Fruit fly (Drosophila melanogaster) whole organism, prepupa: ENCODE data around the gene slam.

ENCODE experiments used
- Blimp-1 ChIP-seq: fragments of 200-800 bp; sonication (Bioruptor generic); optimal IDR thresholded peaks from 3 replicates; lab custom pipeline; 2017; ENCODE audit warnings: missing biosample characterization, missing genetic modification characterization, mild to moderate bottlenecking, moderate library complexity, missing genetic modification reagents
- CG10631 ChIP-seq: fragments of 200-800 bp; sonication (Bioruptor generic); optimal IDR thresholded peaks from 2 replicates; lab custom pipeline; 2016; ENCODE audit warnings: missing biosample characterization, missing genetic modification characterization
- CG11762 ChIP-seq: fragments of 200-800 bp; sonication (Bioruptor generic); optimal IDR thresholded peaks from 3 replicates; lab custom pipeline; 2016; ENCODE audit warnings: missing biosample characterization, missing genetic modification characterization; ENCODE audit not compliant: insufficient read depth
- CG11902 ChIP-seq: fragments of 200-800 bp; sonication (Bioruptor generic); optimal IDR thresholded peaks from 3 replicates; lab custom pipeline; 2016; ENCODE audit warnings: missing biosample characterization, missing genetic modification characterization
- CG1621 ChIP-seq: fragments of 200-800 bp; sonication (Bioruptor generic); optimal IDR thresholded peaks from 3 replicates; lab custom pipeline; 2018; ENCODE audit warnings: missing biosample characterization, mild to moderate bottlenecking, missing genetic modification characterization
- CG31627 ChIP-seq: fragments of 200-800 bp; sonication (Bioruptor generic); optimal IDR thresholded peaks from 3 replicates; lab custom pipeline; 2016; ENCODE audit warnings: missing biosample characterization, missing genetic modification characterization
- CG32006 ChIP-seq: fragments of 200-800 bp; sonication (Bioruptor generic); optimal IDR thresholded peaks from 3 replicates; lab custom pipeline; 2017; ENCODE audit warnings: missing biosample characterization, mild to moderate bottlenecking, missing genetic modification characterization
- CG34406 ChIP-seq: fragments of 200-800 bp; sonication (Bioruptor generic); optimal IDR thresholded peaks from 3 replicates; lab custom pipeline; 2016; ENCODE audit warnings: missing biosample characterization, missing genetic modification characterization
- CG3919 ChIP-seq: fragments of 200-800 bp; sonication (Bioruptor generic); optimal IDR thresholded peaks from 3 replicates; lab custom pipeline; 2016; ENCODE audit warnings: missing biosample characterization, missing genetic modification characterization
- CG4318 ChIP-seq: fragments of 200-800 bp; sonication (Bioruptor generic); optimal IDR thresholded peaks from 3 replicates; lab custom pipeline; 2017; ENCODE audit warnings: missing biosample characterization, mild to moderate bottlenecking, missing genetic modification characterization
- CG6808 ChIP-seq: fragments of 200-800 bp; sonication (Bioruptor generic); optimal IDR thresholded peaks from 3 replicates; lab custom pipeline; 2017; ENCODE audit warnings: missing biosample characterization, missing genetic modification characterization, mild to moderate bottlenecking, moderate library complexity, missing genetic modification reagents
- CG8119 ChIP-seq: fragments of 200-800 bp; sonication (Bioruptor generic); IDR thresholded peaks from 3 replicates; pipeline ENCODE4 v1.3.6; 2022; ENCODE audit warnings: missing biosample characterization, missing genetic modification characterization
- CG8319 ChIP-seq: fragments of 200-800 bp; sonication (Bioruptor generic); optimal IDR thresholded peaks from 3 replicates; lab custom pipeline; 2016; ENCODE audit warnings: missing biosample characterization, missing genetic modification characterization
- CG8632 ChIP-seq: fragments of 200-800 bp; sonication (Bioruptor generic); optimal IDR thresholded peaks from 3 replicates; lab custom pipeline; 2016; ENCODE audit warnings: missing biosample characterization, missing genetic modification characterization
- Eip75B ChIP-seq: fragments of 200-800 bp; sonication (Bioruptor generic); optimal IDR thresholded peaks from 3 replicates; lab custom pipeline; 2016; ENCODE audit warnings: missing biosample characterization, missing genetic modification characterization
- Eip78C ChIP-seq: fragments of 200-800 bp; sonication (Bioruptor generic); peaks from one replicate; lab custom pipeline; 2016; ENCODE audit warnings: missing biosample characterization, missing genetic modification characterization
- Eip93F ChIP-seq: fragments of 200-800 bp; sonication (Bioruptor generic); optimal IDR thresholded peaks from 2 replicates; lab custom pipeline; 2016; ENCODE audit warnings: missing biosample characterization, mild to moderate bottlenecking, missing genetic modification characterization
- Ets21C ChIP-seq: fragments of 200-800 bp; sonication (Bioruptor generic); optimal IDR thresholded peaks from 3 replicates; lab custom pipeline; 2016; ENCODE audit warnings: missing biosample characterization, missing genetic modification characterization
- Ets96B ChIP-seq: fragments of 200-800 bp; optimal IDR thresholded peaks from 2 replicates; lab custom pipeline; 2019; ENCODE audit warnings: missing biosample characterization, mild to moderate bottlenecking, missing genetic modification characterization, moderate library complexity
- Gug ChIP-seq: fragments of 200-800 bp; sonication (Bioruptor generic); IDR thresholded peaks from 2 replicates; pipeline ENCODE4 v1.3.6; 2022; ENCODE audit warnings: missing biosample characterization, missing genetic modification characterization
- Hr38 ChIP-seq: sonication (Bioruptor generic); optimal IDR thresholded peaks from 2 replicates; lab custom pipeline; 2016; ENCODE audit warnings: missing biosample characterization, missing genetic modification characterization
- Hr39 ChIP-seq: fragments of 200-800 bp; sonication (Bioruptor generic); optimal IDR thresholded peaks from 2 replicates; lab custom pipeline; 2016; ENCODE audit warnings: missing biosample characterization, missing genetic modification characterization
- Hr4 ChIP-seq: fragments of 200-800 bp; sonication (Bioruptor generic); optimal IDR thresholded peaks from 3 replicates; lab custom pipeline; 2016; ENCODE audit warnings: missing biosample characterization, missing genetic modification characterization
- OdsH ChIP-seq: fragments of 200-800 bp; sonication (Bioruptor generic); optimal IDR thresholded peaks from 3 replicates; lab custom pipeline; 2016; ENCODE audit warnings: missing biosample characterization, missing genetic modification characterization
- Sox14 ChIP-seq: fragments of 200-800 bp; sonication (Bioruptor generic); optimal IDR thresholded peaks from 3 replicates; lab custom pipeline; 2016; ENCODE audit warnings: missing biosample characterization, missing genetic modification characterization
- Sox15 ChIP-seq: fragments of 200-800 bp; sonication (Bioruptor generic); optimal IDR thresholded peaks from 3 replicates; lab custom pipeline; 2016; ENCODE audit warnings: missing biosample characterization, missing genetic modification characterization
- acj6 ChIP-seq: fragments of 200-800 bp; sonication (Bioruptor generic); optimal IDR thresholded peaks from 3 replicates; lab custom pipeline; 2016; ENCODE audit warnings: missing biosample characterization, missing genetic modification characterization
- dsx ChIP-seq: fragments of 200-800 bp; optimal IDR thresholded peaks from 3 replicates; lab custom pipeline; 2019; ENCODE audit warnings: missing biosample characterization, mild to moderate bottlenecking, missing genetic modification characterization, moderate library complexity; ENCODE audit not compliant: poor library complexity, severe bottlenecking
- eg ChIP-seq: fragments of 200-800 bp; sonication (Bioruptor generic); IDR thresholded peaks from 3 replicates; pipeline ENCODE4 v1.3.6; 2022; ENCODE audit warnings: missing biosample characterization, missing genetic modification characterization
- esn ChIP-seq: fragments of 200-800 bp; sonication (Bioruptor generic); optimal IDR thresholded peaks from 2 replicates; lab custom pipeline; 2016; ENCODE audit warnings: missing biosample characterization, mild to moderate bottlenecking, missing genetic modification characterization, moderate library complexity
- fd85E ChIP-seq: fragments of 200-800 bp; sonication (Bioruptor generic); optimal IDR thresholded peaks from 3 replicates; lab custom pipeline; 2016; ENCODE audit warnings: missing biosample characterization, missing genetic modification characterization
- fkh ChIP-seq: fragments of 200-800 bp; sonication (Bioruptor generic); optimal IDR thresholded peaks from 3 replicates; lab custom pipeline; 2017; ENCODE audit warnings: missing biosample characterization, mild to moderate bottlenecking, missing genetic modification characterization, moderate library complexity
- lz ChIP-seq: fragments of 200-800 bp; sonication (Bioruptor generic); optimal IDR thresholded peaks from 3 replicates; lab custom pipeline; 2016; ENCODE audit warnings: missing biosample characterization, missing genetic modification characterization
- pdm3 ChIP-seq: fragments of 200-800 bp; sonication (Bioruptor generic); optimal IDR thresholded peaks from 3 replicates; lab custom pipeline; 2016; ENCODE audit warnings: missing biosample characterization, missing genetic modification characterization
- salr ChIP-seq, 2 experiments: fragments of 200-800 bp; sonication (Bioruptor generic); optimal IDR thresholded peaks; 3 replicates each; lab custom pipeline; 2016 to 2018; ENCODE audit warnings: missing biosample characterization in 2 of 2, missing genetic modification characterization in 2 of 2, mild to moderate bottlenecking in 1 of 2
- ss ChIP-seq, 2 experiments: fragments of 200-800 bp; sonication (Bioruptor generic); optimal IDR thresholded peaks; 2 replicates in 1 of 2; 3 replicates in 1 of 2; lab custom pipeline; 2017 to 2018; ENCODE audit warnings: mild to moderate bottlenecking in 2 of 2, missing biosample characterization in 2 of 2, missing genetic modification characterization in 2 of 2, moderate library complexity in 1 of 2
- svp ChIP-seq: fragments of 200-800 bp; sonication (Bioruptor generic); peaks from one replicate; lab custom pipeline; 2016; ENCODE audit warnings: missing biosample characterization, missing genetic modification characterization
- vri ChIP-seq: fragments of 200-800 bp; sonication (Bioruptor generic); optimal IDR thresholded peaks from 3 replicates; lab custom pipeline; 2016; ENCODE audit warnings: missing biosample characterization, mild to moderate bottlenecking, missing genetic modification characterization

slam gene

DNA sequence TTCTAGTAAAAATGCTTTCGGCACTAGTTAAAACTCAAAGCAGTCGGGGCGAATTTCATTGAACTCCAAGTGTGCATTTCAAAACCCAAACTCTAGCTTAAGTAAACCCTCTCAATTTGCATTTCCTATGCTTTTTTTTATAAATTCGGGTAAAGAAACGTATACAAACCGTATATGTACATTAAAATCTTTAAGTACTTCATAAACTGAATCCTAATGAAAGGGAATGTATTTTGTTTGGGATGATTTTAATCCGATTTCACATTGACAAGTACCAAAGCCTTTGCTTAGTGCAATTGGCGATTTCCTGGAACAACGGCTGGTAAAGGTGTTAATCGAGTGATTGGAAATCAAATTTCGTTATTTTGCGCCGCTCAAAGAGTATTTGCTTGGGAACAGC is 30.9 kb upstream of the slam start:
- TF ChIP-seq CG32006 (GFP tag; lab: Kevin White, UChicago): no peak
- peak; percentile 29 for TF ChIP-seq Eip78C (GFP tag; lab: Kevin White, UChicago)
- no peak for TF ChIP-seq CG11902 (GFP tag; lab: Kevin White, UChicago)

DNA sequence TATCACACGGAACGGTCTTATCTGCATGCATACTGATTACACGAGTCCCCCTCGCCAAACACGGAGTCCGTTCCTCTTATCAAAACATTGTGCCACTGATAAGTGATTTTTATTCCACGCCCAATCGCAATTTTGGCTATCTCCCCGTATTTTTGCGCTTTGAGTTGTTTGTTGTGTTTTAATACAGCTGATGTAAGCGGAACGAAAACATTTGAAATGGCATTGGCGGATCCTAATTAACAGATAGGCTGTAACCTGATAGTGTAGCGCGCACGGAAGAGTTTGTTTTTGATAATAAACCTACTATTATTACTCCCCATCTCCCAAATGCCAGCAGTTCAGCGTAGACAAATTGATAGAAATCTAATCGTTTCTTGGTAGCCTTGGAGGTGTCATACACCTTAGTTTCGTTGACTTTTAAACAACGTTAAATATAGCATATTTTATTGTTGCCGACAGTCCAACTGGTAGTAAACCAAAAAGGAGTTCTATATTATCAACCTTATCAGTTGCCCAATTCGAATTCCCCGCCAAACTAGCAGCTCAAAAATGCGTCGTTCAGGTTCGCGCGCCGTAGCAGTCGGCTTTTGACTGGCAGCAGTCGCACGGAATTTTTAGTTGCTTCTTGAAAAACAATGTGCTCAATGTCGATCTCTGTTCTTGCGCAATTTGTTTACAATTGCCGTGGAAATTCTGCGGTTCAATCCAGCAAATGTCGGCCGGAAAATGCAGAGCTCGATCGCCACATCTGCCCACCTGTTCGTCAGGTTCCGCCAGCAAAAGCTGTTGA is 28.9 kb upstream of the slam start:
- TF ChIP-seq Hr39 (GFP tag; lab: Kevin White, UChicago) (no peak), CG6808 (GFP tag; lab: Kevin White, UChicago) (no peak), svp (GFP tag; lab: Kevin White, UChicago) (peak; percentile 75), CG8632 (GFP tag; lab: Kevin White, UChicago) (no peak), esn (no peak), Eip78C (GFP tag; lab: Kevin White, UChicago) (no peak), fkh (peak; percentile 30), Sox14 (GFP tag; lab: Kevin White, UChicago) (peak; percentile 9), CG1621 (tag; lab: Kevin White, UChicago) (peak; percentile 51), Eip75B (GFP tag; lab: Kevin White, UChicago) (no peak), Eip93F (peak; percentile 55), vri (GFP tag; lab: Kevin White, UChicago) (peak; percentile 91), salr (GFP tag; optimal IDR thresholded peaks at IDR 0.05; lab: Kevin White, UChicago) (no peak)
- TF ChIP-seq, all 60 proteins: peak for 6

DNA sequence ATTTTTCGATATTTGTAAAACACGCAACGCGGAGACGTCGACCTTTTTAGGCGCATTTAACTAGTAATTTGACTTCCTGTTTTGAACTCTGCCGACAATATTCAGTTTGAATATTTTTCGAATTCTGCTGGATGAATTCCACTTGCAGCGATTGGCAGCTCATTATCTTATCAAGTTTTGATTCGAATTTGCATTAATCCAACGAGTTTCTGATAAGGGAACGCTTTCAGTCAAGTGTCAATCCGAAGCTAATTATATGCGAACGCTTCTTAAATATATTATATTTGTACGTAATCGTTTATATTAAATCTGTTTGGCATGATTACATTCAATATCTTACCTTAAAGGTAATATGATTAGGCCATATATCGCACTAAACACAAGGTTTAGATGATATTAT is 23.9 kb upstream of the slam start, which contains the start of gene CG9497:
TSS of gene CG9497 (minus strand) at position 101 of the 400 bp plus-strand sequence.
- TF ChIP-seq dsx (GFP tag; lab: Kevin White, UChicago) (no peak), ss (GFP tag; optimal IDR thresholded peaks at IDR 0.05; lab: Kevin White, UChicago) (no peak), lz (GFP tag; lab: Kevin White, UChicago) (no peak), svp (GFP tag; lab: Kevin White, UChicago) (peak; percentile 87)
- TF ChIP-seq, all 60 proteins: peak for 1

DNA sequence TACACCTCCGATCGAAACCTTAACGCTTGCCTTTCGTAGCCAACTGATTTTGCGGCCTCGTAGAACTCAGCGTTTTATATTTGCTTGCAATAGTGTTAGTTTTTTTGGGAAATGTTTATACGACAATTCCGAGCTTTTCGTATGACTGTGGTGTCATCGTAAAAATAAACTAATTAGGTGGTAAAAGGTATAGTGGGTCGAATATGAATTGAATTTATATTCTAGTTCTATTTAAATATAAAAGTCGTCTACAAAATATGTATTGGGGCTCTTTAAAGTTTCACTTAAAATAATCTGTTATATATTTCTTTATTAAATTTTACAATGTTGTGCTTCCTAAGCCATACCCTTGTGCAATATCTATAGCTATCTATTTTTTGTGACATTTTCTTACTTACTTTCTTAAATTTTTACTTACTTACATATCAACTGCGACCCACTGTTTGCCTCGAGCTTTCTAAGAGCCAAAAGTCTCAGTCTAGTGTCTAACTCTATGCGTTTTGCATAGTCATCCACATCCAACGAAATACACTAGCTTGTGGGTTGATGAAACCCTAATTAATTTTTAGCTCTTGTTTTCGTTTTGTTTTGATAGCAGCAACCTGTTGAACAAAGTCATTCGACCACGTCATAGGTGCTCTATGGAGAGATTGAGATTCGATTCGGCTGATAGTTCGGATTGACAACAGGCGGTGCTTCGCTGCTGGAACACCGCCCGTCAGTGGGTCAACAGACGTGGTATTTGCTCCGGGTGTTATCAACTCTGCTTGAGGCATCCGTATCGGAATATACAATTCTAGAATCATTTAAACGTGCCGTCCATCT is 21.0 kb upstream of the slam start, which contains the start of gene CG9498:
TSS of gene CG9498 (minus strand) at position 51 of the 825 bp plus-strand sequence.
- TF ChIP-seq CG8119: no peak
- no peak for TF ChIP-seq OdsH
- TF ChIP-seq CG1621 (tag; lab: Kevin White, UChicago): no peak
- peak; percentile 32 for TF ChIP-seq fkh
- TF ChIP-seq CG8632 (GFP tag; lab: Kevin White, UChicago): no peak
- no peak for TF ChIP-seq CG3919 (GFP tag; lab: Kevin White, UChicago)
- TF ChIP-seq vri (GFP tag; lab: Kevin White, UChicago): no peak
- no peak for TF ChIP-seq CG31627 (GFP tag; lab: Kevin White, UChicago)
- TF ChIP-seq eg: peak; percentile 10; the same call in 1 of the 3 replicates
- TF ChIP-seq acj6 (GFP tag; lab: Kevin White, UChicago): no peak

DNA sequence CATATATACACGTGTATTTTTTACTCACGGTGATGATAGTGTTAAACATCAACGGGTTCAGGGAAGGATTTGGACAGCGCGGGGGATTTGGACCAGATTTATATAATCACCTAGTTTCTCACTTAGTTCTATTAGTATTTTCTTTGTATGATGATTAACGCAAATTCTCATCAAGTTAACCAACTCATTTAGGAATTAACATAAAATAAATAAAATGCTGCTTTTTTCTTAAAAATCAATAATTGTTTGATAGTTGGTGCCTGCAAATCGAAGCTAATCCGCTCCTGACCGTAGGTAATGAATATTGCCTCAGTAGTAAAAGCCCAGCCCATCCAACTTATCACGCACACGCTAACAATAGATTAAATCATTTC is 20.4 kb upstream of the slam start:
- TF ChIP-seq Hr38 (GFP tag; lab: Kevin White, UChicago) (no peak), Ets96B (tag; lab: Kevin White, UChicago) (peak; percentile 8), CG31627 (GFP tag; lab: Kevin White, UChicago) (no peak), eg (peak; percentile 63; the same call in 2 of the 3 replicates), fkh (peak; percentile 68), Blimp-1 (GFP tag; lab: Kevin White, UChicago) (no peak), svp (GFP tag; lab: Kevin White, UChicago) (peak; percentile 62), Eip78C (GFP tag; lab: Kevin White, UChicago) (peak; percentile 33), CG10631 (GFP tag; lab: Kevin White, UChicago) (peak; percentile 3), CG11762 (no peak), Sox15 (GFP tag; lab: Kevin White, UChicago) (no peak), pdm3 (GFP tag; lab: Kevin White, UChicago) (no peak), fd85E (GFP tag; lab: Kevin White, UChicago) (no peak), CG8319 (no peak), Eip93F (no peak), CG11902 (GFP tag; lab: Kevin White, UChicago) (no peak), CG8119 (no peak), CG32006 (GFP tag; lab: Kevin White, UChicago) (no peak), vri (GFP tag; lab: Kevin White, UChicago) (no peak), CG34406 (GFP tag; lab: Kevin White, UChicago) (no peak), Hr4 (peak; percentile 62), Gug (no peak), CG4318 (GFP tag; lab: Kevin White, UChicago) (no peak), CG1621 (tag; lab: Kevin White, UChicago) (no peak), Ets21C (GFP tag; lab: Kevin White, UChicago) (no peak), OdsH (peak; percentile 14)
